Fruit fly (Drosophila melanogaster) whole organism, embryonic: ENCODE results near the gene HIP-R.
A peak's percentile ranks its signal among the peaks of the same experiment; 100 is the strongest.

ENCODE experiments used
- Blimp-1 ChIP-seq: fragments of 200-800 bp; sonication (Bioruptor generic); optimal IDR thresholded peaks from 3 replicates; lab custom pipeline; 2018; ENCODE audit warnings: missing biosample characterization, missing genetic modification characterization, mild to moderate bottlenecking, moderate library complexity, missing genetic modification reagents
- CG11085 ChIP-seq: fragments of 200-800 bp; sonication (Bioruptor generic); IDR thresholded peaks from 2 replicates; pipeline ENCODE4 v1.3.6; 2022; ENCODE audit warnings: missing biosample characterization, missing genetic modification characterization
- CG11398 ChIP-seq: fragments of 200-800 bp; sonication (Bioruptor generic); optimal IDR thresholded peaks from 2 replicates; lab custom pipeline; 2016; ENCODE audit warnings: missing biosample characterization, missing genetic modification characterization
- CG13775 ChIP-seq: fragments of 200-800 bp; sonication (Bioruptor generic); optimal IDR thresholded peaks from 3 replicates; lab custom pipeline; 2017; ENCODE audit warnings: missing biosample characterization, mild to moderate bottlenecking, missing genetic modification characterization
- CG14710 ChIP-seq: fragments of 200-800 bp; sonication (Bioruptor generic); optimal IDR thresholded peaks from 3 replicates; lab custom pipeline; 2019; ENCODE audit warnings: missing biosample characterization, mild to moderate bottlenecking, missing genetic modification characterization, moderate library complexity
- CG14965 ChIP-seq: fragments of 200-800 bp; sonication (Bioruptor generic); optimal IDR thresholded peaks from 2 replicates; lab custom pipeline; 2016; ENCODE audit warnings: missing biosample characterization, missing genetic modification characterization, borderline replicate concordance
- CG15514 ChIP-seq: fragments of 200-800 bp; sonication (Bioruptor generic); optimal IDR thresholded peaks from 3 replicates; lab custom pipeline; 2017; ENCODE audit warnings: missing biosample characterization, missing genetic modification characterization, mild to moderate bottlenecking, moderate library complexity, missing genetic modification reagents
- CG1647 ChIP-seq: fragments of 200-800 bp; sonication (Bioruptor generic); optimal IDR thresholded peaks from 3 replicates; lab custom pipeline; 2016; ENCODE audit warnings: missing biosample characterization, missing genetic modification characterization
- CG2875 ChIP-seq: fragments of 200-800 bp; sonication (Bioruptor generic); optimal IDR thresholded peaks from 2 replicates; lab custom pipeline; 2017; ENCODE audit warnings: missing biosample characterization, mild to moderate bottlenecking, missing genetic modification characterization, missing genetic modification reagents
- CG3163 ChIP-seq: fragments of 200-800 bp; sonication (Bioruptor generic); optimal IDR thresholded peaks from 3 replicates; lab custom pipeline; 2016; ENCODE audit warnings: missing biosample characterization, missing genetic modification characterization
- CG7963 ChIP-seq: fragments of 200-800 bp; sonication (Bioruptor generic); IDR thresholded peaks from 3 replicates; pipeline ENCODE4 v1.3.6; 2022; ENCODE audit warnings: missing biosample characterization, missing genetic modification characterization; ENCODE audit not compliant: partially characterized antibody
- CG8089 ChIP-seq: fragments of 200-800 bp; sonication (Bioruptor generic); optimal IDR thresholded peaks from 3 replicates; lab custom pipeline; 2016; ENCODE audit warnings: missing biosample characterization, missing genetic modification characterization
- CG8359 ChIP-seq: fragments of 200-800 bp; sonication (Bioruptor generic); optimal IDR thresholded peaks from 2 replicates; lab custom pipeline; 2017; ENCODE audit warnings: missing biosample characterization, mild to moderate bottlenecking, missing genetic modification characterization, borderline replicate concordance
- CG9437 ChIP-seq: fragments of 200-800 bp; sonication (Bioruptor generic); optimal IDR thresholded peaks from 2 replicates; lab custom pipeline; 2018; ENCODE audit warnings: missing biosample characterization, mild to moderate bottlenecking, missing genetic modification characterization
- CG9609 ChIP-seq: fragments of 200-800 bp; sonication (Bioruptor generic); optimal IDR thresholded peaks from 3 replicates; lab custom pipeline; 2016; ENCODE audit warnings: missing biosample characterization, missing genetic modification characterization
- CkIIα-i1 ChIP-seq: fragments of 200-800 bp; sonication (Bioruptor generic); IDR thresholded peaks from 2 replicates; pipeline ENCODE4 v1.3.6; 2022; ENCODE audit warnings: missing biosample characterization, missing genetic modification characterization
- Dek ChIP-seq: fragments of 200-800 bp; sonication (Bioruptor generic); optimal IDR thresholded peaks from 3 replicates; lab custom pipeline; 2019; ENCODE audit warnings: missing biosample characterization, mild to moderate bottlenecking, missing genetic modification characterization, moderate library complexity
- Dip3 ChIP-seq: fragments of 200-800 bp; sonication (Bioruptor generic); optimal IDR thresholded peaks from 3 replicates; lab custom pipeline; 2016; ENCODE audit warnings: missing biosample characterization, missing genetic modification characterization
- Hmr ChIP-seq: fragments of 200-800 bp; sonication (Bioruptor generic); optimal IDR thresholded peaks from 3 replicates; lab custom pipeline; 2017; ENCODE audit warnings: mild to moderate bottlenecking, missing biosample characterization, missing genetic modification reagents, missing genetic modification characterization
- Nf-YB ChIP-seq: fragments of 200-800 bp; sonication (Bioruptor generic); optimal IDR thresholded peaks from 3 replicates; lab custom pipeline; 2019; ENCODE audit warnings: missing biosample characterization, mild to moderate bottlenecking, missing genetic modification characterization, moderate library complexity
- Rfx ChIP-seq: fragments of 200-800 bp; sonication (Bioruptor generic); IDR thresholded peaks from 2 replicates; pipeline ENCODE4 v1.3.6; 2022; ENCODE audit warnings: missing biosample characterization, missing genetic modification characterization
- Six4 ChIP-seq: fragments of 200-800 bp; sonication (Bioruptor generic); optimal IDR thresholded peaks from 2 replicates; lab custom pipeline; 2016; ENCODE audit warnings: missing biosample characterization, missing genetic modification characterization
- Tbp ChIP-seq: fragments of >200 bp; optimal IDR thresholded peaks from 2 replicates; lab custom pipeline; 2018; ENCODE audit warnings: missing biosample characterization, missing genetic modification characterization
- abd-A ChIP-seq: fragments of 200-800 bp; sonication (Bioruptor generic); optimal IDR thresholded peaks from 3 replicates; lab custom pipeline; 2019; ENCODE audit warnings: missing biosample characterization, mild to moderate bottlenecking, missing genetic modification characterization, moderate library complexity
- bab2 ChIP-seq: fragments of 200-800 bp; sonication (Bioruptor generic); optimal IDR thresholded peaks from 2 replicates; lab custom pipeline; 2016; ENCODE audit warnings: missing biosample characterization, missing genetic modification characterization
- bsh ChIP-seq, 2 experiments: fragments of 200-800 bp; sonication (Bioruptor generic); optimal IDR thresholded peaks; 2 replicates each; lab custom pipeline; 2017 to 2018; ENCODE audit warnings: mild to moderate bottlenecking in 2 of 2, missing biosample characterization in 2 of 2, missing genetic modification characterization in 2 of 2, moderate library complexity in 1 of 2
- cad ChIP-seq: fragments of >200 bp; optimal IDR thresholded peaks from 2 replicates; lab custom pipeline; 2017; ENCODE audit warnings: missing biosample characterization, missing genetic modification characterization
- ci ChIP-seq: fragments of 200-800 bp; sonication (Bioruptor generic); IDR thresholded peaks from 3 replicates; pipeline ENCODE4 v1.3.6; 2022; ENCODE audit warnings: missing biosample characterization, missing genetic modification characterization
- jumu ChIP-seq: fragments of 200-800 bp; sonication (Bioruptor generic); optimal IDR thresholded peaks from 3 replicates; lab custom pipeline; 2016; ENCODE audit warnings: missing biosample characterization, missing genetic modification characterization
- maf-S ChIP-seq: fragments of 200-800 bp; sonication (Bioruptor generic); optimal IDR thresholded peaks from 2 replicates; lab custom pipeline; 2016; ENCODE audit warnings: missing biosample characterization, missing genetic modification characterization
- nmo ChIP-seq: fragments of 200-800 bp; sonication (Bioruptor generic); optimal IDR thresholded peaks from 2 replicates; lab custom pipeline; 2018; ENCODE audit warnings: missing biosample characterization, mild to moderate bottlenecking, missing genetic modification characterization, moderate library complexity
- oc ChIP-seq: fragments of 200-800 bp; sonication (Bioruptor generic); optimal IDR thresholded peaks from 2 replicates; lab custom pipeline; 2018; ENCODE audit warnings: missing biosample characterization, mild to moderate bottlenecking, missing genetic modification characterization, moderate library complexity
- org-1 ChIP-seq: fragments of 200-800 bp; sonication (Bioruptor generic); optimal IDR thresholded peaks from 2 replicates; lab custom pipeline; 2017; ENCODE audit warnings: missing biosample characterization, missing genetic modification characterization
- prd ChIP-seq, 3 experiments: fragments of >200 bp in 2 of 3; fragments of 200-800 bp in 1 of 3; sonication (Bioruptor generic) in 1 of 3; optimal IDR thresholded peaks in 2 of 3; IDR thresholded peaks in 1 of 3; 2 replicates in 2 of 3; 3 replicates in 1 of 3; pipeline versions ENCODE4 v1.3.6 to Lab custom; 2017 to 2022; ENCODE audit warnings: missing biosample characterization in 1 of 3, missing genetic modification characterization in 1 of 3
- pzg ChIP-seq: fragments of 200-800 bp; sonication (Bioruptor generic); optimal IDR thresholded peaks from 3 replicates; lab custom pipeline; 2018; ENCODE audit warnings: missing biosample characterization, mild to moderate bottlenecking, missing genetic modification characterization, moderate library complexity
- salm ChIP-seq: fragments of 200-800 bp; sonication (Bioruptor generic); optimal IDR thresholded peaks from 2 replicates; lab custom pipeline; 2018; ENCODE audit warnings: missing biosample characterization, mild to moderate bottlenecking, missing genetic modification characterization
- sc ChIP-seq, 3 experiments: fragments of >200 bp in 2 of 3; fragments of 200-800 bp in 1 of 3; sonication (Bioruptor generic) in 1 of 3; optimal IDR thresholded peaks; 2 replicates in 2 of 3; 3 replicates in 1 of 3; lab custom pipeline; 2017; ENCODE audit warnings: mild to moderate bottlenecking in 1 of 3, missing biosample characterization in 1 of 3, missing genetic modification characterization in 1 of 3, missing genetic modification reagents in 1 of 3
- slbo ChIP-seq: fragments of 200-800 bp; sonication (Bioruptor generic); IDR thresholded peaks from 2 replicates; pipeline ENCODE4 v1.3.6; 2022; ENCODE audit warnings: missing biosample characterization, missing genetic modification characterization
- slou ChIP-seq: fragments of 200-800 bp; sonication (Bioruptor generic); optimal IDR thresholded peaks from 3 replicates; lab custom pipeline; 2016; ENCODE audit warnings: missing biosample characterization, missing genetic modification characterization
- slp2 ChIP-seq: fragments of 200-800 bp; sonication (Bioruptor generic); optimal IDR thresholded peaks from 2 replicates; lab custom pipeline; 2016; ENCODE audit warnings: missing biosample characterization, missing genetic modification characterization
- sna ChIP-seq: fragments of 200-800 bp; sonication (Bioruptor generic); IDR thresholded peaks from 2 replicates; pipeline ENCODE4 v1.3.6; 2022; ENCODE audit warnings: missing biosample characterization, missing genetic modification characterization; ENCODE audit not compliant: partially characterized antibody
- sr ChIP-seq: fragments of 200-800 bp; sonication (Bioruptor generic); IDR thresholded peaks from 3 replicates; pipeline ENCODE4 v1.3.6; 2022; ENCODE audit warnings: missing biosample characterization, missing genetic modification characterization
- tio ChIP-seq: fragments of 200-800 bp; sonication (Bioruptor generic); optimal IDR thresholded peaks from 2 replicates; lab custom pipeline; 2017; ENCODE audit warnings: missing biosample characterization, missing genetic modification characterization, inconsistent platforms
- unc-4 ChIP-seq: fragments of 200-800 bp; sonication (Bioruptor generic); IDR thresholded peaks from 2 replicates; pipeline ENCODE4 v1.3.6; 2022; ENCODE audit warnings: missing biosample characterization, missing genetic modification characterization; ENCODE audit not compliant: partially characterized antibody
- wek ChIP-seq: fragments of 200-800 bp; sonication (Bioruptor generic); optimal IDR thresholded peaks from 3 replicates; lab custom pipeline; 2018; ENCODE audit warnings: missing biosample characterization, mild to moderate bottlenecking, missing genetic modification characterization, moderate library complexity
- zf30C ChIP-seq: fragments of 200-800 bp; sonication (Bioruptor generic); optimal IDR thresholded peaks from 3 replicates; lab custom pipeline; 2018; ENCODE audit warnings: missing biosample characterization, mild to moderate bottlenecking, missing genetic modification characterization

HIP-R gene

dm6 chrX:3743005-3743890 is 46.5 kb upstream of the HIP-R start (continued):
- TF ChIP-seq unc-4 (GFP tag; lab: Robert Waterston, UW) (no peak), Blimp-1 (GFP tag; lab: Kevin White, UChicago) (peak; percentile 55), CG8359 (peak; percentile 52), CG11398 (GFP tag; lab: Kevin White, UChicago) (peak; percentile 81), jumu (GFP tag; lab: Kevin White, UChicago) (peak; percentile 76), sr (GFP tag; lab: Robert Waterston, UW) (peak; percentile 39; the same call in 1 of the 3 replicates), Nf-YB (peak; percentile 53), org-1 (peak; percentile 77), abd-A (tag; lab: Kevin White, UChicago) (peak; percentile 99), prd (optimal IDR thresholded peaks at IDR 0.05; lab: Kevin White, UChicago) (no peak), prd (GFP tag; IDR thresholded peaks at IDR 0.05; lab: Robert Waterston, UW) (peak; percentile 87), nmo (GFP tag; lab: Kevin White, UChicago) (peak; percentile 86), ci (GFP tag; lab: Robert Waterston, UW) (peak; percentile 73), CG11085 (GFP tag; lab: Robert Waterston, UW) (peak; percentile 69), CG3163 (GFP tag; lab: Kevin White, UChicago) (peak; percentile 69), salm (tag; lab: Kevin White, UChicago) (peak; percentile 66), bab2 (GFP tag; lab: Kevin White, UChicago) (peak; percentile 86), sna (GFP tag; lab: Robert Waterston, UW) (no peak), maf-S (GFP tag; lab: Kevin White, UChicago) (peak; percentile 68), wek (GFP tag; lab: Kevin White, UChicago) (peak; percentile 24), CG8089 (GFP tag; lab: Kevin White, UChicago) (peak; percentile 74), Hmr (GFP tag; lab: Kevin White, UChicago) (peak; percentile 80), Tbp (GFP tag; lab: Kevin White, UChicago) (no peak), CG14965 (GFP tag; lab: Kevin White, UChicago) (peak; percentile 48), CG13775 (GFP tag; lab: Kevin White, UChicago) (peak; percentile 46), slou (GFP tag; lab: Kevin White, UChicago) (peak; percentile 18), bsh (GFP tag; optimal IDR thresholded peaks at IDR 0.05; lab: Kevin White, UChicago) (peak; percentile 26 to 81), zf30C (GFP tag; lab: Kevin White, UChicago) (no peak), pzg (GFP tag; lab: Kevin White, UChicago) (no peak), CG1647 (GFP tag; lab: Kevin White, UChicago) (peak; percentile 46), CG2875 (GFP tag; lab: Kevin White, UChicago) (peak; percentile 38), CG7963 (GFP tag; lab: Robert Waterston, UW) (no peak), oc (peak; percentile 86), CG15514 (GFP tag; lab: Kevin White, UChicago) (peak; percentile 59), tio (GFP tag; lab: Kevin White, UChicago) (peak; percentile 77), CG9437 (GFP tag; lab: Kevin White, UChicago) (peak; percentile 37), slp2 (GFP tag; lab: Kevin White, UChicago) (peak; percentile 71), CG14710 (tag; lab: Kevin White, UChicago) (peak; percentile 27), Dek (tag; lab: Kevin White, UChicago) (peak; percentile 82), Rfx (GFP tag; lab: Robert Waterston, UW) (peak; percentile 89), CG9609 (GFP tag; lab: Kevin White, UChicago) (peak; percentile 88), slbo (GFP tag; lab: Robert Waterston, UW) (peak; percentile 90), Six4 (peak; percentile 29), cad (GFP tag; lab: Kevin White, UChicago) (no peak), Dip3 (GFP tag; lab: Kevin White, UChicago) (peak; percentile 87), CkIIα-i1 (GFP tag; lab: Robert Waterston, UW) (peak; percentile 55; the same call in 1 of the 2 replicates), sc (optimal IDR thresholded peaks at IDR 0.05; lab: Kevin White, UChicago) (no peak), sc (GFP tag; optimal IDR thresholded peaks at IDR 0.05; lab: Kevin White, UChicago) (peak; percentile 47)
